Worm (Caenorhabditis elegans) whole organism, young adult: ENCODE measurements around the gene C27A2.8.

Source experiments
- B0261.1 ChIP-seq: sonication (generic microtip); optimal IDR thresholded peaks from 2 replicates; lab custom pipeline; 2016; ENCODE audit warnings: mild to moderate bottlenecking, missing genetic modification characterization, moderate library complexity, missing compliant biosample characterization
- C06A6.2 ChIP-seq: fragments of 200-800 bp; sonication (Bioruptor generic); conservative IDR thresholded peaks from 2 replicates; pipeline ENCODE4 v1.3.6; 2022; ENCODE audit warnings: missing genetic modification characterization, missing compliant biosample characterization
- D2030.7 ChIP-seq: fragments of 200-800 bp; sonication (Bioruptor generic); IDR thresholded peaks from 2 replicates; pipeline ENCODE4 v1.3.6; 2022; ENCODE audit warnings: missing genetic modification reagents, missing genetic modification characterization, missing compliant biosample characterization
- F23B12.7 ChIP-seq: sonication (generic microtip); optimal IDR thresholded peaks from 2 replicates; lab custom pipeline; 2017; ENCODE audit warnings: missing genetic modification characterization, mild to moderate bottlenecking, missing compliant biosample characterization, antibody characterized with exemption, moderate library complexity; ENCODE audit not compliant: insufficient read depth
- F39B2.1 ChIP-seq: fragments of 200-800 bp; sonication (Bioruptor generic); IDR thresholded peaks from 2 replicates; pipeline ENCODE4 v1.3.6; 2022; ENCODE audit warnings: missing genetic modification reagents, missing genetic modification characterization, missing compliant biosample characterization
- F49E8.2 ChIP-seq: sonication (generic microtip); optimal IDR thresholded peaks from 3 replicates; lab custom pipeline; 2017; ENCODE audit warnings: missing genetic modification characterization, mild to moderate bottlenecking, missing compliant biosample characterization, antibody characterized with exemption, moderate library complexity; ENCODE audit not compliant: insufficient read depth
- F52B5.7 ChIP-seq: sonication (generic microtip); optimal IDR thresholded peaks from 2 replicates; lab custom pipeline; 2016; ENCODE audit warnings: mild to moderate bottlenecking, missing genetic modification characterization, missing compliant biosample characterization
- F57C9.4 ChIP-seq: sonication (generic microtip); optimal IDR thresholded peaks from 2 replicates; lab custom pipeline; 2017; ENCODE audit warnings: mild to moderate bottlenecking, missing genetic modification characterization, missing compliant biosample characterization
- T07F8.4 ChIP-seq: sonication (generic microtip); optimal IDR thresholded peaks from 2 replicates; lab custom pipeline; 2016; ENCODE audit warnings: mild to moderate bottlenecking, missing genetic modification characterization, moderate library complexity, missing compliant biosample characterization
- T26A5.8 ChIP-seq: sonication (generic microtip); optimal IDR thresholded peaks from 2 replicates; lab custom pipeline; 2016; ENCODE audit warnings: missing genetic modification characterization, missing compliant biosample characterization
- Y53G8AR.9 ChIP-seq: fragments of 200-800 bp; sonication (Bioruptor generic); conservative IDR thresholded peaks from 2 replicates; pipeline ENCODE4 v1.3.6; 2022; ENCODE audit warnings: missing genetic modification reagents, missing genetic modification characterization, missing compliant biosample characterization
- Y56A3A.18 ChIP-seq: fragments of 200-800 bp; sonication (Bioruptor generic); IDR thresholded peaks from 2 replicates; pipeline ENCODE4 v1.3.6; 2022; ENCODE audit warnings: missing genetic modification reagents, missing genetic modification characterization, missing compliant biosample characterization
- Y95B8A.8 ChIP-seq: fragments of 200-800 bp; sonication (Bioruptor generic); IDR thresholded peaks from 2 replicates; pipeline ENCODE4 v1.3.6; 2022; ENCODE audit warnings: missing genetic modification reagents, missing genetic modification characterization, missing compliant biosample characterization
- atf-7 ChIP-seq: sonication (generic microtip); optimal IDR thresholded peaks from 2 replicates; lab custom pipeline; 2017; ENCODE audit warnings: mild to moderate bottlenecking, missing genetic modification characterization, missing compliant biosample characterization
- attf-3 ChIP-seq: fragments of 200-800 bp; sonication (Bioruptor generic); conservative IDR thresholded peaks from 2 replicates; pipeline ENCODE4 v1.3.6; 2022; ENCODE audit warnings: missing genetic modification reagents, missing genetic modification characterization, missing compliant biosample characterization
- attf-6 ChIP-seq: fragments of 200-800 bp; sonication (Bioruptor generic); IDR thresholded peaks from 2 replicates; pipeline ENCODE4 v1.3.6; 2022; ENCODE audit warnings: missing genetic modification reagents, missing genetic modification characterization, missing compliant biosample characterization
- bed-1 ChIP-seq: fragments of 200-800 bp; sonication (Bioruptor generic); IDR thresholded peaks from 2 replicates; pipeline ENCODE4 v1.3.6; 2022; ENCODE audit warnings: missing genetic modification reagents, missing genetic modification characterization, missing compliant biosample characterization
- ceh-58 ChIP-seq: fragments of 200-800 bp; sonication (Bioruptor generic); IDR thresholded peaks from 2 replicates; pipeline ENCODE4 v1.3.6; 2022; ENCODE audit warnings: missing genetic modification characterization, missing compliant biosample characterization
- ceh-91 ChIP-seq: fragments of 200-800 bp; sonication (Bioruptor generic); IDR thresholded peaks from 2 replicates; pipeline ENCODE4 v1.3.6; 2022; ENCODE audit warnings: missing genetic modification reagents, missing genetic modification characterization, missing compliant biosample characterization
- dpff-1 ChIP-seq: sonication (generic microtip); optimal IDR thresholded peaks from 2 replicates; lab custom pipeline; 2017; ENCODE audit warnings: mild to moderate bottlenecking, missing genetic modification characterization, missing compliant biosample characterization
- dpl-1 ChIP-seq: fragments of 150-350 bp; optimal IDR thresholded peaks from 2 replicates; lab custom pipeline; 2014; ENCODE audit warnings: missing biosample characterization, missing genetic modification reagents, missing genetic modification characterization
- egl-44 ChIP-seq: fragments of 200-800 bp; sonication (Bioruptor generic); IDR thresholded peaks from 2 replicates; pipeline ENCODE4 v1.3.6; 2022; ENCODE audit warnings: missing genetic modification reagents, missing genetic modification characterization, missing compliant biosample characterization
- ekl-4 ChIP-seq: fragments of 200-800 bp; sonication (Bioruptor generic); IDR thresholded peaks from 2 replicates; pipeline ENCODE4 v1.3.6; 2022; ENCODE audit warnings: missing genetic modification reagents, missing genetic modification characterization, missing compliant biosample characterization
- gei-17 ChIP-seq: fragments of 200-800 bp; sonication (Bioruptor generic); optimal IDR thresholded peaks from 2 replicates; lab custom pipeline; 2018; ENCODE audit warnings: mild to moderate bottlenecking, missing genetic modification characterization, missing compliant biosample characterization
- him-1 ChIP-seq: sonication (generic microtip); optimal IDR thresholded peaks from 2 replicates; lab custom pipeline; 2016; ENCODE audit warnings: missing genotype, missing genetic modification reagents, missing genetic modification characterization, missing compliant biosample characterization
- hmg-20 ChIP-seq: fragments of 200-800 bp; sonication (Bioruptor generic); IDR thresholded peaks from 2 replicates; pipeline ENCODE4 v1.3.6; 2022; ENCODE audit warnings: missing genetic modification reagents, missing genetic modification characterization, missing compliant biosample characterization
- hsf-1 ChIP-seq: fragments of 200-800 bp; sonication (Bioruptor generic); IDR thresholded peaks from 2 replicates; pipeline ENCODE4 v1.3.6; 2022; ENCODE audit warnings: missing genetic modification reagents, missing genetic modification characterization, missing compliant biosample characterization
- let-607 ChIP-seq, 2 experiments: fragments of 200-800 bp in 1 of 2; sonication (Bioruptor generic) in 1 of 2; sonication (generic microtip) in 1 of 2; optimal IDR thresholded peaks; 2 replicates each; lab custom pipeline; 2016 to 2018; ENCODE audit warnings: mild to moderate bottlenecking in 2 of 2, missing compliant biosample characterization in 2 of 2, missing genetic modification characterization in 2 of 2, moderate library complexity in 2 of 2, missing genotype in 1 of 2
- lin-26 ChIP-seq: fragments of 200-800 bp; sonication (Bioruptor generic); IDR thresholded peaks from 2 replicates; pipeline ENCODE4 v1.3.6; 2022; ENCODE audit warnings: missing genetic modification reagents, missing genetic modification characterization, missing compliant biosample characterization
- lin-54 ChIP-seq: fragments of 200-800 bp; sonication (Bioruptor generic); optimal IDR thresholded peaks from 2 replicates; lab custom pipeline; 2018; ENCODE audit warnings: mild to moderate bottlenecking, missing genetic modification characterization, missing compliant biosample characterization
- lsy-27 ChIP-seq: sonication (generic microtip); optimal IDR thresholded peaks from 2 replicates; lab custom pipeline; 2017; ENCODE audit warnings: missing genetic modification characterization, mild to moderate bottlenecking, missing compliant biosample characterization, antibody characterized with exemption, missing genotype, borderline replicate concordance; ENCODE audit not compliant: insufficient read depth
- mes-4 ChIP-seq: sonication (generic microtip); optimal IDR thresholded peaks from 2 replicates; lab custom pipeline; 2016; ENCODE audit warnings: missing genotype, missing genetic modification characterization, missing compliant biosample characterization
- nfya-2 ChIP-seq: fragments of 200-800 bp; sonication (Bioruptor generic); IDR thresholded peaks from 2 replicates; pipeline ENCODE4 v1.3.6; 2022; ENCODE audit warnings: missing genetic modification reagents, missing genetic modification characterization, missing compliant biosample characterization
- nhr-179 ChIP-seq: sonication (generic microtip); optimal IDR thresholded peaks from 2 replicates; lab custom pipeline; 2016; ENCODE audit warnings: mild to moderate bottlenecking, missing genetic modification characterization, missing compliant biosample characterization
- nhr-27 ChIP-seq: fragments of 200-800 bp; sonication (Bioruptor generic); optimal IDR thresholded peaks from 2 replicates; lab custom pipeline; 2018; ENCODE audit warnings: mild to moderate bottlenecking, missing genetic modification characterization, moderate library complexity, missing compliant biosample characterization
- nhr-80 ChIP-seq: sonication (generic microtip); optimal IDR thresholded peaks from 2 replicates; lab custom pipeline; 2016; ENCODE audit warnings: missing genetic modification characterization, missing compliant biosample characterization
- pha-4 ChIP-seq: fragments of 150-350 bp; sonication (generic microtip); optimal IDR thresholded peaks from 2 replicates; lab custom pipeline; 2014; ENCODE audit warnings: missing biosample characterization, missing genetic modification reagents, missing genetic modification characterization
- rcor-1 ChIP-seq: fragments of 200-800 bp; sonication (Bioruptor generic); IDR thresholded peaks from 2 replicates; pipeline ENCODE4 v1.3.6; 2022; ENCODE audit warnings: missing genetic modification reagents, missing genetic modification characterization, missing compliant biosample characterization
- sdz-38 ChIP-seq: sonication (generic microtip); optimal IDR thresholded peaks from 2 replicates; lab custom pipeline; 2016; ENCODE audit warnings: missing genotype, missing genetic modification characterization, missing compliant biosample characterization
- snpc-1.1 ChIP-seq: sonication (generic microtip); optimal IDR thresholded peaks from 2 replicates; lab custom pipeline; 2017; ENCODE audit warnings: missing genetic modification characterization, mild to moderate bottlenecking, missing compliant biosample characterization, antibody characterized with exemption, moderate library complexity, missing genotype, missing genetic modification reagents; ENCODE audit not compliant: insufficient read depth
- snpc-1.3 ChIP-seq: sonication (generic microtip); optimal IDR thresholded peaks from 2 replicates; lab custom pipeline; 2017; ENCODE audit warnings: missing genetic modification characterization, mild to moderate bottlenecking, missing compliant biosample characterization, antibody characterized with exemption, moderate library complexity, missing genotype, missing genetic modification reagents; ENCODE audit not compliant: insufficient read depth
- snpc-3.4 ChIP-seq: sonication (generic microtip); optimal IDR thresholded peaks from 2 replicates; lab custom pipeline; 2017; ENCODE audit warnings: missing genetic modification characterization, mild to moderate bottlenecking, missing compliant biosample characterization, antibody characterized with exemption, moderate library complexity, missing genotype, missing genetic modification reagents
- sptf-2 ChIP-seq: fragments of 200-800 bp; sonication (Bioruptor generic); optimal IDR thresholded peaks from 2 replicates; lab custom pipeline; 2018; ENCODE audit warnings: mild to moderate bottlenecking, missing genetic modification characterization, missing compliant biosample characterization
- unc-130 ChIP-seq: sonication (generic microtip); optimal IDR thresholded peaks from 2 replicates; lab custom pipeline; 2016; ENCODE audit warnings: missing genetic modification reagents, missing genetic modification characterization, missing compliant biosample characterization
- unc-62 ChIP-seq: fragments of 150-350 bp; optimal IDR thresholded peaks from 2 replicates; lab custom pipeline; 2014; ENCODE audit warnings: missing biosample characterization, missing genetic modification reagents, missing genetic modification characterization
- ztf-28 ChIP-seq: fragments of 200-800 bp; sonication (Bioruptor generic); IDR thresholded peaks from 2 replicates; pipeline ENCODE4 v1.3.6; 2022; ENCODE audit warnings: missing genetic modification reagents, missing genetic modification characterization, missing compliant biosample characterization
- ztf-3 ChIP-seq: fragments of 200-800 bp; sonication (Bioruptor generic); optimal IDR thresholded peaks from 2 replicates; lab custom pipeline; 2018; ENCODE audit warnings: mild to moderate bottlenecking, missing genetic modification characterization, missing compliant biosample characterization

The C27A2.8 gene

ce11 chrII:5032669-5033068, 35.2 kb downstream of the C27A2.8 start (continued):
- peak; percentile 62 for TF ChIP-seq snpc-1.3 (tag; lab: Kevin White, UChicago)
- TF ChIP-seq snpc-1.1 (tag; lab: Kevin White, UChicago), result no peak
- TF ChIP-seq F49E8.2 (tag; lab: Kevin White, UChicago), result no peak
- TF ChIP-seq ceh-58 (GFP tag; lab: Robert Waterston, UW), result peak; percentile 69; the same call in 1 of the 2 replicates
- 0 out of 2 replicates have a peak, but pooled peaks have one; percentile 14 for TF ChIP-seq ztf-28 (GFP tag; lab: Robert Waterston, UW)
- no peak for TF ChIP-seq bed-1 (GFP tag; lab: Robert Waterston, UW)
- TF ChIP-seq snpc-3.4 (tag; lab: Kevin White, UChicago), result peak; percentile 62
- TF ChIP-seq nfya-2, result no peak
- TF ChIP-seq let-607 (tag; optimal IDR thresholded peaks at IDR 0.05; lab: Kevin White, UChicago), result peak in 1 of 2 experiments; percentile 1
- 0 out of 2 replicates have a peak, but pooled peaks have one; percentile 49 for TF ChIP-seq hsf-1
- peak; percentile 46 for TF ChIP-seq unc-130 (GFP tag; lab: Kevin White, UChicago)
- peak; percentile 73 for TF ChIP-seq attf-6 (GFP tag; lab: Robert Waterston, UW)
- TF ChIP-seq lsy-27 (tag; lab: Kevin White, UChicago), result peak; percentile 68
- TF ChIP-seq C06A6.2, result peak; percentile 35; the same call in 1 of the 2 replicates
- no peak for TF ChIP-seq nhr-179
- TF ChIP-seq dpff-1 (tag; lab: Kevin White, UChicago), result no peak
- TF ChIP-seq atf-7 (tag; lab: Kevin White, UChicago), result peak; percentile 53
- TF ChIP-seq F23B12.7 (tag; lab: Kevin White, UChicago), result peak; percentile 67
- 0 out of 2 replicates have a peak, but pooled peaks have one; percentile 37 for TF ChIP-seq Y56A3A.18
- peak; percentile 38 for TF ChIP-seq T07F8.4
- peak; percentile 86 for TF ChIP-seq hmg-20 (GFP tag; lab: Robert Waterston, UW)
- peak; percentile 24 for TF ChIP-seq nhr-80 (tag; lab: Kevin White, UChicago)
- TF ChIP-seq sptf-2 (GFP tag; lab: Kevin White, UChicago), result peak; percentile 30
- peak; percentile 93 for TF ChIP-seq B0261.1 (tag; lab: Kevin White, UChicago)
- TF ChIP-seq mes-4 (tag; lab: Kevin White, UChicago), result peak; percentile 72
- no peak for TF ChIP-seq ztf-3 (GFP tag; lab: Kevin White, UChicago)
- peak; percentile 65 for TF ChIP-seq rcor-1 (GFP tag; lab: Robert Waterston, UW)
- TF ChIP-seq ekl-4, result peak; percentile 63; the same call in 1 of the 2 replicates
- TF ChIP-seq dpl-1 (GFP tag; lab: Kevin White, UChicago), result no peak
- peak; percentile 89 for TF ChIP-seq lin-26 (GFP tag; lab: Robert Waterston, UW)
- peak; percentile 57; the same call in 1 of the 2 replicates for TF ChIP-seq attf-3
- TF ChIP-seq unc-62 (GFP tag; lab: Kevin White, UChicago), result no peak
- peak; percentile 70 for TF ChIP-seq F52B5.7 (tag; lab: Kevin White, UChicago)
- no peak for TF ChIP-seq F57C9.4 (tag; lab: Kevin White, UChicago)
- peak; percentile 63 for TF ChIP-seq T26A5.8 (tag; lab: Kevin White, UChicago)
- no peak; the same call in 1 of the 2 replicates for TF ChIP-seq Y53G8AR.9 (GFP tag; lab: Robert Waterston, UW)
- TF ChIP-seq egl-44 (GFP tag; lab: Robert Waterston, UW), result peak; percentile 79; the same call in 1 of the 2 replicates
- no peak for TF ChIP-seq F39B2.1 (GFP tag; lab: Robert Waterston, UW)
- TF ChIP-seq gei-17, result no peak
- TF ChIP-seq pha-4 (tag; lab: Kevin White, UChicago), result no peak
- TF ChIP-seq D2030.7 (GFP tag; lab: Robert Waterston, UW), result peak; percentile 47; the same call in 1 of the 2 replicates
- TF ChIP-seq ceh-91 (GFP tag; lab: Robert Waterston, UW), result peak; percentile 25; the same call in 1 of the 2 replicates
- 0 out of 2 replicates have a peak, but pooled peaks have one; percentile 45 for TF ChIP-seq Y95B8A.8
- TF ChIP-seq nhr-27 (tag; lab: Kevin White, UChicago), result peak; percentile 74
- TF ChIP-seq lin-54 (GFP tag; lab: Kevin White, UChicago), result peak; percentile 76
- TF ChIP-seq him-1 (tag; lab: Kevin White, UChicago), result peak; percentile 38
- TF ChIP-seq sdz-38 (tag; lab: Kevin White, UChicago), result no peak
